Worm (Caenorhabditis elegans) whole organism, early embryonic: Measurements from ENCODE around the gene oac-37.

Experiments used
- B0310.2 ChIP-seq: sonication (generic microtip); optimal IDR thresholded peaks from 2 replicates; lab custom pipeline; 2016; ENCODE audit warnings: mild to moderate bottlenecking, missing genetic modification characterization, missing compliant biosample characterization
- F13C5.2 ChIP-seq: sonication (generic microtip); optimal IDR thresholded peaks from 2 replicates; lab custom pipeline; 2017; ENCODE audit warnings: mild to moderate bottlenecking, missing genetic modification characterization, inconsistent platforms, missing compliant biosample characterization
- aly-1 ChIP-seq: sonication (generic microtip); optimal IDR thresholded peaks from 2 replicates; lab custom pipeline; 2016; ENCODE audit warnings: missing genetic modification characterization, missing compliant biosample characterization
- ama-1 ChIP-seq: fragments of 150-350 bp; optimal IDR thresholded peaks from 2 replicates; lab custom pipeline; 2014
- ceh-13 ChIP-seq: fragments of 200-800 bp; sonication (Bioruptor generic); optimal IDR thresholded peaks from 2 replicates; lab custom pipeline; 2018; ENCODE audit warnings: mild to moderate bottlenecking, missing genetic modification characterization, missing compliant biosample characterization
- ceh-36 ChIP-seq: sonication (generic microtip); optimal IDR thresholded peaks from 2 replicates; lab custom pipeline; 2016; ENCODE audit warnings: missing genetic modification characterization, inconsistent platforms, missing compliant biosample characterization
- ets-7 ChIP-seq: sonication (generic microtip); optimal IDR thresholded peaks from 2 replicates; lab custom pipeline; 2016; ENCODE audit warnings: missing genotype, missing genetic modification characterization, missing compliant biosample characterization
- flt-1 ChIP-seq: fragments of 200-800 bp; sonication (Bioruptor generic); IDR thresholded peaks from 2 replicates; pipeline ENCODE4 v1.3.6; 2022; ENCODE audit warnings: missing genetic modification characterization, missing compliant biosample characterization
- hmbx-1 ChIP-seq: sonication (generic microtip); optimal IDR thresholded peaks from 2 replicates; lab custom pipeline; 2016; ENCODE audit warnings: mild to moderate bottlenecking, missing genetic modification characterization, missing compliant biosample characterization
- hmg-4 ChIP-seq: fragments of 200-800 bp; sonication (Bioruptor generic); optimal IDR thresholded peaks from 2 replicates; lab custom pipeline; 2018; ENCODE audit warnings: mild to moderate bottlenecking, missing genetic modification characterization, missing compliant biosample characterization
- hnd-1 ChIP-seq: sonication (generic microtip); optimal IDR thresholded peaks from 2 replicates; lab custom pipeline; 2016; ENCODE audit warnings: missing genetic modification characterization, missing compliant biosample characterization
- pes-1 ChIP-seq: fragments of 200-800 bp; sonication (Bioruptor generic); IDR thresholded peaks from 2 replicates; pipeline ENCODE4 v1.3.6; 2022; ENCODE audit warnings: missing genetic modification reagents, missing genetic modification characterization, missing compliant biosample characterization
- scrt-1 ChIP-seq: fragments of 200-800 bp; sonication (Bioruptor generic); IDR thresholded peaks from 2 replicates; pipeline ENCODE4 v1.3.6; 2022; ENCODE audit warnings: missing genetic modification characterization, missing compliant biosample characterization
- sea-1 ChIP-seq: fragments of 200-800 bp; sonication (Bioruptor generic); conservative IDR thresholded peaks from 2 replicates; pipeline ENCODE4 v1.3.6; 2022; ENCODE audit warnings: missing genetic modification characterization, missing compliant biosample characterization
- tbx-11 ChIP-seq: fragments of 200-800 bp; sonication (Bioruptor generic); IDR thresholded peaks from 2 replicates; pipeline ENCODE4 v1.3.6; 2022; ENCODE audit warnings: missing genetic modification characterization, missing compliant biosample characterization
- tbx-37 ChIP-seq: fragments of 200-800 bp; sonication (Bioruptor generic); conservative IDR thresholded peaks from 2 replicates; pipeline ENCODE4 v1.3.6; 2022; ENCODE audit warnings: missing genetic modification reagents, missing genetic modification characterization, missing compliant biosample characterization
- tra-4 ChIP-seq: sonication (generic microtip); optimal IDR thresholded peaks from 2 replicates; lab custom pipeline; 2017; ENCODE audit warnings: missing genetic modification characterization, missing compliant biosample characterization

The oac-37 gene

DNA sequence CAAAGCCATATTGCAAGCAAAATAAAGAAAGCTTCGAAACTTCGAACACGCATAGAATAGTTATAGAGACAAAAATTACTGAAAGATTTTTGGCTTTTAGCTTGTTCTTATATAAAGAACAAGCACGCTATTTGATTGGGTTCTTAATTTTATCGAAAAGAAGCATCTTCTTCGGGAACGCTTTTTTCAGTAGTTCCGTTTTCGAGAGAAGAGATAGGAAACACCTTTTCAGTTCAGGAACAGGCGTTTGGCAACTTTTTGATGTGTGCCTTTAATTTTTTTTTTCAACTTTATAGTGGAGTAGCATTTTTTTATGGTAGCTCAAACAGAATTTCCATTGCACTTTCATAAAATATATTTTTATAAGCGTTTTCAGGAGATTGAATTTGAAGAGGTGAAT, 17.1 kb downstream of the oac-37 start, which contains the start of gene R05A10.7:
Gene R05A10.7, minus strand, starts transcription at position 101 of the 400 bp plus-strand sequence.
- TF ChIP-seq pes-1 (GFP tag; lab: Robert Waterston, UW) (no peak), ama-1 (lab: Kevin White, UChicago) (no peak), flt-1 (GFP tag; lab: Robert Waterston, UW) (no peak), B0310.2 (tag; lab: Kevin White, UChicago) (no peak), ceh-36 (tag; lab: Kevin White, UChicago) (no peak), hnd-1 (no peak), ets-7 (tag; lab: Kevin White, UChicago) (no peak), scrt-1 (GFP tag; lab: Robert Waterston, UW) (no peak), hmg-4 (no peak), tbx-11 (GFP tag; lab: Robert Waterston, UW) (no peak), tbx-37 (GFP tag; lab: Robert Waterston, UW) (no peak), hmbx-1 (tag; lab: Kevin White, UChicago) (no peak), tra-4 (tag; lab: Kevin White, UChicago) (no peak), F13C5.2 (tag; lab: Kevin White, UChicago) (no peak), aly-1 (tag; lab: Kevin White, UChicago) (no peak), ceh-13 (GFP tag; lab: Kevin White, UChicago) (no peak), sea-1 (GFP tag; lab: Robert Waterston, UW) (no peak)

DNA sequence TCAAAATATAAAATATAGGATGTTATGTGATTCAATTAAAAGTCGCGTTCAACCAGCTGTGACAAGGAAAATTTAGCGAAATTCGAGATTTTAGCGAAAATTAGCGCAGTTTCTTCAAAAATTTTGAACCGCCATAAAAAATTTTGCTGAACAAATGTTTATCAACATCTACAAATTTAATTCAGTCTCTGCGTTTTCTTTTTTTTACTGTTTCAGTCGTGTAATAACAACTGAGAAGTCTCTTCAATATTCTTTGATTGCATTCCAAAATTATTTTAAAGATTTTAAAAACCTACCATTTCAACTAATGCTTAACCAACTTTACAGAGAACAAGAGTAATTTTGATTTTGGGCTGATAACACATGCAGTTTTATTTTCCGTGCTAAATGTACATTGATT, 18.4 kb downstream of the oac-37 start:
- TF ChIP-seq pes-1 (GFP tag; lab: Robert Waterston, UW): no peak
- no peak for TF ChIP-seq flt-1 (GFP tag; lab: Robert Waterston, UW)
- TF ChIP-seq tbx-11 (GFP tag; lab: Robert Waterston, UW): no peak
- TF ChIP-seq tra-4 (tag; lab: Kevin White, UChicago): no peak
- TF ChIP-seq B0310.2 (tag; lab: Kevin White, UChicago): no peak
- no peak for TF ChIP-seq hnd-1
- TF ChIP-seq sea-1 (GFP tag; lab: Robert Waterston, UW): no peak
- no peak for TF ChIP-seq ets-7 (tag; lab: Kevin White, UChicago)

DNA sequence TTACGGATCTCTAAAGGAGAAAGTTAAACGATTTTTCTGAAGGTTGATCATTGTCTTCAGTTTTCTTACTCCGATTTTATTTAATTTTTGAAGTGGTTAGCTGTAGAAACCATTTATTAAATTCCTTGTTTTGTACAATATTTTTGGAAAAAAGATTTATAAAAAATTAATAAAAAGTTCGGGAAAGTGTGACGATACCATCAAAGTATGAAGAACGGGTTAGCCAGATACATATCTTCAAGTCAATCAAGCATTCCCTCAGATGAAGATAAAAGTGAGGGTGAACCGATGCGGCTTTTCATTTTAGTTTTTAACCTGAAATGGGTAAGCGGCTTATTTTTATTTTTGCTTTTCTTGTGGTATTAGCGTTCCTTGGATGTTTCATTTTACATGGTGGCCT, 19.8 kb downstream of the oac-37 start, which contains the start of gene R05A10.6:
Gene R05A10.6, plus strand, starts transcription at position 301 of the 400 bp plus-strand sequence.
- TF ChIP-seq ama-1 (lab: Kevin White, UChicago) (no peak), B0310.2 (tag; lab: Kevin White, UChicago) (no peak), ceh-13 (GFP tag; lab: Kevin White, UChicago) (no peak), flt-1 (GFP tag; lab: Robert Waterston, UW) (no peak), scrt-1 (GFP tag; lab: Robert Waterston, UW) (no peak), hmbx-1 (tag; lab: Kevin White, UChicago) (no peak), pes-1 (GFP tag; lab: Robert Waterston, UW) (no peak), tra-4 (tag; lab: Kevin White, UChicago) (no peak)

DNA sequence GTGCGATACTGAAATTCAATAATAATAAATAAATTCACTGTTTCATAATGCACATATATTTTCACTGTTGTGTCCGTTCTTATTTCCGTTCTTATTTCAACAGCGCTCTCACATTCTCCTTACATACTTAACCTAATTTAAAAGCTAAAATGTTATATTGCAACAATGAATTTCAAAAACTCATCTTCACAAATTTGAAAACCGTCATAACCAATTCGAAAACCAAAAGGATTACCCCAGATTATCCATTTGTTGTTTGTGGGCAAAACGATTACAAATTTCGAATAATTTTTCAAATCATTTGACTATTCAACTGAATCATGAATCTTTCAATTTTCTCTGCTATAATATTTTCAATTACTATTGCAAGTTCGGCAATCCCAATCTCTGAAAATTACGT, 26.5 kb downstream of the oac-37 start, which contains the start of gene R05A10.4:
Gene R05A10.4, plus strand, starts transcription at position 301 of the 400 bp plus-strand sequence.
- no peak for TF ChIP-seq ceh-13 (GFP tag; lab: Kevin White, UChicago)
- no peak for TF ChIP-seq tra-4 (tag; lab: Kevin White, UChicago)
- no peak for TF ChIP-seq flt-1 (GFP tag; lab: Robert Waterston, UW)
- TF ChIP-seq hmg-4: no peak
- TF ChIP-seq ceh-36 (tag; lab: Kevin White, UChicago): no peak
- no peak for TF ChIP-seq hmbx-1 (tag; lab: Kevin White, UChicago)
- TF ChIP-seq F13C5.2 (tag; lab: Kevin White, UChicago): no peak
- no peak for TF ChIP-seq pes-1 (GFP tag; lab: Robert Waterston, UW)
- TF ChIP-seq tbx-11 (GFP tag; lab: Robert Waterston, UW): no peak
- no peak for TF ChIP-seq ama-1 (lab: Kevin White, UChicago)
- TF ChIP-seq aly-1 (tag; lab: Kevin White, UChicago): no peak
- no peak for TF ChIP-seq ets-7 (tag; lab: Kevin White, UChicago)
- TF ChIP-seq sea-1 (GFP tag; lab: Robert Waterston, UW): no peak

DNA sequence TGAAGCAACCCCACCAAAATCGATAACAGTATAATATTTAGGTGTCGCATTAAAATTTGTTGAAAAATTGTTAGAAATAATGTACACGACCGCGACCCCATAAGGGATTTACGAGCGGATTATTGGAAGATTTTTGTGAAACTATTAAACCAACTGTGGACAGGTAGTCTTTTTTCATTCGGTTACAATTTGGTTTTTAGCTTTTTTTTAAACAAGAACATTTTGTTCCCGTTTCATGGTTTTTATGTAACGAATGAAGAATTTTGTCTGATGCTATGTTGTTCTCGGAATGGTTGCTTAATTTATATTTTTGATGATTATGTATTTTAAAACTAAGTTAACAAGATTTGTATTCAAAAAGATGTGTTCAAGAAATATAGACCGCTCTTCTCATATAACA, 30.7 kb downstream of the oac-37 start, which contains the start of gene R05A10.3:
Gene R05A10.3, minus strand, starts transcription at position 101 of the 400 bp plus-strand sequence.
- TF ChIP-seq scrt-1 (GFP tag; lab: Robert Waterston, UW) (no peak), tbx-37 (GFP tag; lab: Robert Waterston, UW) (no peak), hmg-4 (no peak), flt-1 (GFP tag; lab: Robert Waterston, UW) (no peak), F13C5.2 (tag; lab: Kevin White, UChicago) (no peak), hnd-1 (no peak), ama-1 (lab: Kevin White, UChicago) (no peak), pes-1 (GFP tag; lab: Robert Waterston, UW) (no peak), ets-7 (tag; lab: Kevin White, UChicago) (no peak), B0310.2 (tag; lab: Kevin White, UChicago) (no peak), ceh-13 (GFP tag; lab: Kevin White, UChicago) (no peak), hmbx-1 (tag; lab: Kevin White, UChicago) (no peak), ceh-36 (tag; lab: Kevin White, UChicago) (no peak), tra-4 (tag; lab: Kevin White, UChicago) (no peak), sea-1 (GFP tag; lab: Robert Waterston, UW) (no peak), aly-1 (tag; lab: Kevin White, UChicago) (no peak), tbx-11 (GFP tag; lab: Robert Waterston, UW) (no peak)

DNA sequence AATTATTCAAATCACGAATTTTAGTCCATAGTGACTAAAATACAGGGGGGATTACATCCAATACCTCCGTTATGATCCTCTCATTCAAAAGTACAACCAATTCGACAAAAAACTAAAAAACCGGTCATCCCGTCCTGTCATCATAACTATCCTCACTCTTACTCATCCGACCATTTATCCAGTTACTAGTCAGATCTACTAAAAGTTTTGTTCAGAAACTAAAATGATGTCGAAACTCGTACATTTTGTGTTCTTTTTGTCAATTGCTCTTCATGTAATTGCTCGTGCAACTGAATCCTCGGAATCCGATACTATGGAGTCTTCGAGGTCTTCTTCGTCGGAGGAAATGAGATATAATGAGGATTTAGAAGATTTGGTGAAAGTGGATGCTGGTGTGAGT, 31.4 kb downstream of the oac-37 start, which contains the start of gene R05A10.2:
Gene R05A10.2, plus strand, starts transcription at position 214 of the 400 bp plus-strand sequence.
- TF ChIP-seq scrt-1 (GFP tag; lab: Robert Waterston, UW) (no peak), ama-1 (lab: Kevin White, UChicago) (no peak), hmg-4 (no peak), hmbx-1 (tag; lab: Kevin White, UChicago) (no peak), F13C5.2 (tag; lab: Kevin White, UChicago) (no peak), aly-1 (tag; lab: Kevin White, UChicago) (no peak), ceh-36 (tag; lab: Kevin White, UChicago) (no peak), ets-7 (tag; lab: Kevin White, UChicago) (no peak)
